Worm (Caenorhabditis elegans): ENCODE measurements around the gene mct-6.

- no peak for TF ChIP-seq W03F9.2 (tag; optimal IDR thresholded peaks at IDR 0.05)
- no peak for TF ChIP-seq him-1 (tag; optimal IDR thresholded peaks at IDR 0.05)
- no peak for TF ChIP-seq dao-5 (tag; optimal IDR thresholded peaks at IDR 0.05)
Measured at ce11 chrX:16815508-16815907, 45.2 kb upstream of the mct-6 start.

Data from whole organism, L4/young adult.